Worm (Caenorhabditis elegans): ENCODE data around the gene arx-4.

arx-4 gene

ce11 chrIII:832855-833504 is 29.1 kb upstream of the arx-4 start, which contains the start of gene zip-2 (continued):
- TF ChIP-seq efl-1 (GFP tag; optimal IDR thresholded peaks at IDR 0.05) (no peak), atf-7 (tag; optimal IDR thresholded peaks at IDR 0.05) (peak; percentile 70), C06A6.2 (GFP tag; conservative IDR thresholded peaks at IDR 0.05) (no peak), Y67H2A.10 (GFP tag; conservative IDR thresholded peaks at IDR 0.05) (no peak), ztf-25 (GFP tag; IDR thresholded peaks at IDR 0.05) (no peak), hlh-26 (GFP tag; conservative IDR thresholded peaks at IDR 0.05) (no peak), nhr-179 (tag; optimal IDR thresholded peaks at IDR 0.05) (no peak), ceh-40 (GFP tag; IDR thresholded peaks at IDR 0.05) (no peak), die-1 (tag; optimal IDR thresholded peaks at IDR 0.05) (no peak), unc-62 (GFP tag; optimal IDR thresholded peaks at IDR 0.05) (peak; percentile 8), F55B11.4 (tag; optimal IDR thresholded peaks at IDR 0.05; ENCODE audit: borderline replicate concordance, insufficient read depth) (no peak), attf-5 (GFP tag; optimal IDR thresholded peaks at IDR 0.05) (peak; percentile 34), tlf-1 (GFP tag; optimal IDR thresholded peaks at IDR 0.05) (peak; percentile 14), mcd-1 (GFP tag; IDR thresholded peaks at IDR 0.05) (no peak), F49E8.2 (tag; optimal IDR thresholded peaks at IDR 0.05; ENCODE audit: insufficient read depth) (no peak)

- TF ChIP-seq attf-5 (GFP tag; optimal IDR thresholded peaks at IDR 0.05) (peak; percentile 88), C06A6.2 (GFP tag; conservative IDR thresholded peaks at IDR 0.05) (peak; percentile 70; the same call in 1 of the 2 replicates), T26A5.8 (tag; optimal IDR thresholded peaks at IDR 0.05) (no peak), gei-17 (GFP tag; optimal IDR thresholded peaks at IDR 0.05) (no peak), let-607 (tag; optimal IDR thresholded peaks at IDR 0.05) (peak; percentile 43 to 54), hsf-1 (GFP tag; IDR thresholded peaks at IDR 0.05) (0 out of 2 replicates have a peak, but pooled peaks have one; percentile 37), ztf-26 (tag; optimal IDR thresholded peaks at IDR 0.05) (peak; percentile 92), Y56A3A.18 (GFP tag; IDR thresholded peaks at IDR 0.05) (no peak), lir-1 (GFP tag; conservative IDR thresholded peaks at IDR 0.05) (peak; percentile 17; the same call in 1 of the 2 replicates), F33H1.4 (GFP tag; IDR thresholded peaks at IDR 0.05) (peak; percentile 39; the same call in 1 of the 2 replicates), B0336.3 (GFP tag; IDR thresholded peaks at IDR 0.05) (peak; percentile 61; the same call in 1 of the 2 replicates), egl-18 (GFP tag; IDR thresholded peaks at IDR 0.05) (no peak), C17E4.6 (GFP tag; IDR thresholded peaks at IDR 0.05) (no peak), lin-54 (GFP tag; optimal IDR thresholded peaks at IDR 0.05) (peak; percentile 60), T07F8.4 (tag; optimal IDR thresholded peaks at IDR 0.05) (no peak), sdz-38 (tag; optimal IDR thresholded peaks at IDR 0.05) (no peak), egl-44 (GFP tag; IDR thresholded peaks at IDR 0.05) (peak; percentile 39; the same call in 1 of the 2 replicates), ztf-25 (GFP tag; IDR thresholded peaks at IDR 0.05) (no peak), F22D6.2 (tag; optimal IDR thresholded peaks at IDR 0.05) (peak; percentile 81), repo-1 (tag; optimal IDR thresholded peaks at IDR 0.05) (no peak), F23B12.7 (tag; optimal IDR thresholded peaks at IDR 0.05; ENCODE audit: insufficient read depth) (peak; percentile 40), nhr-90 (tag; optimal IDR thresholded peaks at IDR 0.05) (peak; percentile 84), B0019.2 (GFP tag; conservative IDR thresholded peaks at IDR 0.05) (no peak), tbp1 (GFP tag; optimal IDR thresholded peaks at IDR 0.05) (peak; percentile 53), hrde-1 (tag; optimal IDR thresholded peaks at IDR 0.05; ENCODE audit: borderline replicate concordance) (no peak), K12H6.12 (tag; optimal IDR thresholded peaks at IDR 0.05) (peak; percentile 86), xnd-1 (tag; optimal IDR thresholded peaks at IDR 0.05) (no peak), lsl-1 (GFP tag; optimal IDR thresholded peaks at IDR 0.05) (no peak), aptf-3 (GFP tag; IDR thresholded peaks at IDR 0.05) (no peak), mel-28 (tag; optimal IDR thresholded peaks at IDR 0.05; ENCODE audit: borderline replicate concordance) (no peak), tlf-1 (GFP tag; optimal IDR thresholded peaks at IDR 0.05) (peak; percentile 87), dpl-1 (GFP tag; optimal IDR thresholded peaks at IDR 0.05) (no peak), fkh-3 (tag; optimal IDR thresholded peaks at IDR 0.05) (no peak), zim-3 (tag; optimal IDR thresholded peaks at IDR 0.05) (no peak)
Measured at ce11 chrIII:833711-834442, 28.2 kb upstream of the arx-4 start.
